Worm (Caenorhabditis elegans): ENCODE measurements around the gene sre-41.

DNA sequence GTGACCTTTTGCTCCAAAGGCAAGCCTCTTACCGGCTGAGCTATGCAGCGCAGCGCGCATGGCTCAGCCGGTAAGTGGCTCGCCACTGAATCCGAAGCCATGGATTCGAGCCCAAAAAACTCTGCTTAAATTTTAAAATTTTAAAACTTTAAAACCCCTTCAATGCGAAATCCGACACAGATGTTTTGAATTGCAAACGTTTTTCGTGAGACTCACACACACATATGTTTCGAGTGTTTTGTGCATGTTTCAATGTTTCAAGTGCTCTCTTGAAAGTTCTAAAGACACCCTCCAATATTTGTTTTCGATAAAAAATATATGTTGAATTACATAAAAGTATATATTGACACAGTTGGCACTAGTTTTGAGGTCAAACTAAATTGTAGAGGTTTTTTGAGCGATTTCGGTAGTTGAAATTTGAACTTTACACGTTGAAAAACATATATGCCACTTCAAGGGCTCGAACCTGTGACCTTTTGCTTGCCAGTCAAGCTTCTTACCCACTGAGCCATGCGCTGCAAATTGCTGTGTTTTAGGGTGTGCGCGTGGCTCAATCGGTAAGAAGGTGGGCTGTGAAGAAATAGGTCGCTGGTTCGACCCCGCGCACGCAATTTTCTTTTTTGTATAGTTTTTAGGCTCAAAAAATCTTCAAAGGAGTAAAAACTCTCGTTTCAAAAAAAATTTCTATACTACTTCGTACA lies 41.6 kb upstream of the sre-41 start:
- TF ChIP-seq flt-1 (GFP tag; IDR thresholded peaks at IDR 0.05) (no peak), T22C8.4 (GFP tag; IDR thresholded peaks at IDR 0.05) (no peak), ref-1 (GFP tag; conservative IDR thresholded peaks at IDR 0.05) (no peak), klf-2 (GFP tag; conservative IDR thresholded peaks at IDR 0.05) (no peak), tab-1 (GFP tag; IDR thresholded peaks at IDR 0.05) (no peak), cog-1 (tag; optimal IDR thresholded peaks at IDR 0.05) (no peak), ztf-29 (GFP tag; IDR thresholded peaks at IDR 0.05) (no peak), med-1 (GFP tag; optimal IDR thresholded peaks at IDR 0.05; ENCODE audit: insufficient read depth) (no peak)
